Fruit fly (Drosophila melanogaster): ENCODE results near the gene RpS14b.

Gene RpS14b

DNA sequence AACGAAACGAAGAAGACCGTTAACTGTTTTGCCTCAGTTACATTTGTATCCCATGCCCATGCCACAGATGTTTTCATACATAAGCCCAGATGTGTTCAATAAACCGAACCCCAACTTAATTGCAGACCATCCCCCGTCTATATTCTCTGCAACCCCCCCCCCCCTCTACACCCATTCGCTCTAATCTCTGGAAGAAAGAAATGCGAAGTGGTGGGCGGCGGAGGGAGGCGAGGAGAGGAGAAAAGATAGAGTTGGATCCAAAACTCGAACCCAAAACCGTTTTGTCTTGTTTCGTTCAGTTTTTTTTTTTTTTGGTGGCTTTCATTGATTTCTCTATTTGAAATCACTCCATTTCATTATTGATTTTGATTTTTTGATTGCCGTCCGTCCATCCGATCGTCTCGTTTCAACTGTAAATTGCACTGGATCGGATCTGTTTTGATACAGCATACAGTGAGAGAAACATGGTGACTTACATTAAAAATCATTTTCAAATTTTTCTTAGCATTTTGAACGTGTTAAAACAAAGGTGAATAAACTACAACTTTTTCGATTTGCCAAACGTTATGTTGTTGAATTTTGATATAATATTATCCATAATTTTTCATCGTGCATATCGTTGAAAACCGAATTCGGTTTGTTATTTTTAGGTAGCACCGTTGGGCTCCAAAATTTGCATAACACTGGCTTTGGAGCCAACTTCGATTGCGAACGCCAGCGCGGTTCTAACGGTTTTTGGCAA, 41.0 kb downstream of the RpS14b start (continued):
- peak; percentile 60 for TF ChIP-seq Blimp-1 (GFP tag; optimal IDR thresholded peaks at IDR 0.05)
- TF ChIP-seq z (GFP tag; IDR thresholded peaks at IDR 0.05), result no peak
- TF ChIP-seq ewg (GFP tag; optimal IDR thresholded peaks at IDR 0.05), result peak; percentile 10
- no peak for TF ChIP-seq emc (GFP tag; optimal IDR thresholded peaks at IDR 0.05)
- no peak for TF ChIP-seq HLH4C (GFP tag; IDR thresholded peaks at IDR 0.05; ENCODE audit: partially characterized antibody)
- no peak for TF ChIP-seq D19B (GFP tag; optimal IDR thresholded peaks at IDR 0.05)
- TF ChIP-seq Oli (tag; optimal IDR thresholded peaks at IDR 0.05), result peak; percentile 42
- TF ChIP-seq fd102C (GFP tag; optimal IDR thresholded peaks at IDR 0.05), result no peak
- TF ChIP-seq dan (GFP tag; IDR thresholded peaks at IDR 0.05), result no peak
- TF ChIP-seq CkIIα-i1 (GFP tag; IDR thresholded peaks at IDR 0.05), result no peak
- TF ChIP-seq CG17612 (GFP tag; IDR thresholded peaks at IDR 0.05), result no peak
- no peak; the same call in 2 of the 3 replicates for TF ChIP-seq tgo (GFP tag; IDR thresholded peaks at IDR 0.05)
- no peak for TF ChIP-seq CG12942 (GFP tag; optimal IDR thresholded peaks at IDR 0.05)
- TF ChIP-seq nau (GFP tag; optimal IDR thresholded peaks at IDR 0.05), result no peak
- peak; percentile 32; the same call in 1 of the 3 replicates for TF ChIP-seq row (GFP tag; IDR thresholded peaks at IDR 0.05)
- TF ChIP-seq ase (GFP tag; IDR thresholded peaks at IDR 0.05), result no peak
- no peak for TF ChIP-seq CG10565 (GFP tag; optimal IDR thresholded peaks at IDR 0.05)
- no peak for TF ChIP-seq Fer3 (tag; optimal IDR thresholded peaks at IDR 0.05)
- TF ChIP-seq CG1529 (GFP tag; optimal IDR thresholded peaks at IDR 0.05), result peak; percentile 2
- TF ChIP-seq bigmax (GFP tag; optimal IDR thresholded peaks at IDR 0.05), result no peak
- TF ChIP-seq zen (tag; optimal IDR thresholded peaks at IDR 0.05), result no peak
- no peak for TF ChIP-seq Hmr (GFP tag; optimal IDR thresholded peaks at IDR 0.05)
- TF ChIP-seq sug (tag; optimal IDR thresholded peaks at IDR 0.05), result no peak
- no peak for TF ChIP-seq mld (GFP tag; IDR thresholded peaks at IDR 0.05; ENCODE audit: partially characterized antibody)
- TF ChIP-seq CG2875 (GFP tag; optimal IDR thresholded peaks at IDR 0.05), result peak; percentile 26
- no peak for TF ChIP-seq psq (GFP tag; optimal IDR thresholded peaks at IDR 0.05)
- no peak for TF ChIP-seq CG7556 (GFP tag; optimal IDR thresholded peaks at IDR 0.05)
- TF ChIP-seq Doc2 (GFP tag; IDR thresholded peaks at IDR 0.05), result no peak
- no peak for TF ChIP-seq trh (GFP tag; optimal IDR thresholded peaks at IDR 0.05)
- TF ChIP-seq CG12104 (GFP tag; optimal IDR thresholded peaks at IDR 0.05), result no peak
- TF ChIP-seq vfl (GFP tag; optimal IDR thresholded peaks at IDR 0.05), result no peak
- no peak for TF ChIP-seq da (GFP tag; optimal IDR thresholded peaks at IDR 0.05)
- TF ChIP-seq CG2199 (GFP tag; IDR thresholded peaks at IDR 0.05), result no peak
- no peak for TF ChIP-seq D (optimal IDR thresholded peaks at IDR 0.05)
- TF ChIP-seq D (GFP tag; optimal IDR thresholded peaks at IDR 0.05), result peak; percentile 4
- no peak for TF ChIP-seq Hey (tag; optimal IDR thresholded peaks at IDR 0.05)
- no peak for TF ChIP-seq hb (GFP tag; IDR thresholded peaks at IDR 0.05; ENCODE audit: partially characterized antibody)
- no peak for TF ChIP-seq luna (GFP tag; optimal IDR thresholded peaks at IDR 0.05)
- TF ChIP-seq Med (GFP tag), result peak; percentile 77
- TF ChIP-seq slou (GFP tag; optimal IDR thresholded peaks at IDR 0.05), result no peak
- peak; percentile 47 for TF ChIP-seq phol (tag; optimal IDR thresholded peaks at IDR 0.05)
- TF ChIP-seq CG10431 (GFP tag; optimal IDR thresholded peaks at IDR 0.05), result no peak
- TF ChIP-seq Neu2 (GFP tag; optimal IDR thresholded peaks at IDR 0.05; ENCODE audit: borderline replicate concordance), result no peak
- no peak for TF ChIP-seq Atf-2 (GFP tag; optimal IDR thresholded peaks at IDR 0.05)
- no peak for TF ChIP-seq ttk (GFP tag; IDR thresholded peaks at IDR 0.05)
- no peak for TF ChIP-seq CG15514 (GFP tag; optimal IDR thresholded peaks at IDR 0.05)
- TF ChIP-seq CG6654 (GFP tag; optimal IDR thresholded peaks at IDR 0.05), result no peak
- no peak for TF ChIP-seq tap (tag; optimal IDR thresholded peaks at IDR 0.05)
- TF ChIP-seq wdn (GFP tag; IDR thresholded peaks at IDR 0.05), result no peak
- TF ChIP-seq slp2 (GFP tag; optimal IDR thresholded peaks at IDR 0.05), result no peak
